Worm (Caenorhabditis elegans) whole organism, L1 larva: ENCODE measurements around the gene F17C11.12.

Source experiments
- ceh-82 ChIP-seq, 3 experiments: fragments of 150-350 bp in 1 of 3; sonication (generic microtip) in 2 of 3; optimal IDR thresholded peaks; 2 replicates each; lab custom pipeline; 2014 to 2017; ENCODE audit warnings: missing biosample characterization in 3 of 3, missing genetic modification characterization in 3 of 3
- fos-1 ChIP-seq: fragments of 150-350 bp; optimal IDR thresholded peaks from 2 replicates; lab custom pipeline; 2014; ENCODE audit warnings: missing biosample characterization, missing genetic modification characterization
- mdl-1 ChIP-seq, 2 experiments: fragments of 150-350 bp; optimal IDR thresholded peaks; 2 replicates each; lab custom pipeline; 2014 to 2017; ENCODE audit warnings: missing biosample characterization in 2 of 2, missing genetic modification characterization in 2 of 2, inconsistent platforms in 1 of 2
- nhr-237 ChIP-seq: fragments of 150-350 bp; optimal IDR thresholded peaks from 2 replicates; lab custom pipeline; 2014; ENCODE audit warnings: missing biosample characterization, missing genetic modification characterization
- nhr-28 ChIP-seq: fragments of 150-350 bp; optimal IDR thresholded peaks from 2 replicates; lab custom pipeline; 2014; ENCODE audit warnings: missing biosample characterization, missing genetic modification characterization
- nhr-77 ChIP-seq: fragments of 150-350 bp; optimal IDR thresholded peaks from 2 replicates; lab custom pipeline; 2014; ENCODE audit warnings: missing biosample characterization, missing genetic modification characterization
- snpc-4 ChIP-seq: fragments of 150-350 bp; optimal IDR thresholded peaks from 2 replicates; lab custom pipeline; 2014; ENCODE audit warnings: missing biosample characterization, missing genetic modification characterization
- tbx-2 ChIP-seq: sonication (generic microtip); optimal IDR thresholded peaks from 2 replicates; lab custom pipeline; 2016; ENCODE audit warnings: missing genetic modification characterization, missing compliant biosample characterization
- unc-62 ChIP-seq: fragments of 150-350 bp; optimal IDR thresholded peaks from 2 replicates; lab custom pipeline; 2014; ENCODE audit warnings: missing biosample characterization, missing genetic modification reagents, missing genetic modification characterization

ce11 chrV:10942161-10942560 lies 5.4 kb upstream of the F17C11.12 start, which contains the start of gene zip-9:
- TF ChIP-seq tbx-2 (no peak), snpc-4 (no peak), fos-1 (tag; lab: Kevin White, UChicago) (no peak), ceh-82 (tag; optimal IDR thresholded peaks at IDR 0.05; lab: Kevin White, UChicago) (no peak), unc-62 (GFP tag; lab: Kevin White, UChicago) (no peak), nhr-77 (tag; lab: Kevin White, UChicago) (no peak), nhr-237 (tag; lab: Kevin White, UChicago) (no peak), mdl-1 (tag; optimal IDR thresholded peaks at IDR 0.05; lab: Kevin White, UChicago) (no peak), nhr-28 (tag; lab: Kevin White, UChicago) (no peak)
